Fruit fly (Drosophila melanogaster): ENCODE measurements around the gene CG46426.
A peak's percentile ranks its signal among the peaks of the same experiment; 100 is the strongest.

The CG46426 gene

DNA sequence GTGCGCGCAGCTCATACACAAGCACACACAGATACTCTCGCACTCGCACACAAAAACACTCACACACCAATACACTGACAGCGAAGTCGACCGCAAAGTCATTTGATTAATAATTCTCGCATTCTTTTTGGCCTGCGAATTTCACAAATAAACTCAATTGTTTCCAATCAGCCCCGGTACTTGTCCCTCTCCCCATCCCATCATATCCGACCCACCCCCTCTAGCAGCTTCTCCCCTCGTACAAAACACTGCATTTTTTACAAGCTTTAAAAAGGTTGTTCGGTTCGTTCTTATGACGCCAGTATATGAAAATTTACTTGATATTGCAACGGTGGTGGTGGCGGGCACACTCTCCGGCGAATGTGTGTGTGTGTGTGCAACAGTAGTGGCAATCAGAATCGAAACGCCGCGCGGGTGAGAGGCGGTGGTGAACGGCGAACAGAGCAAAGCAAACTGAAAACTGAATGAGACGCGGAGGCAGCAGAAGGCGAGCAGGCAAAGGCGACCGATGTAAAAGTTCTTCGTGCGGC lies 34.9 kb upstream of the CG46426 start (continued):
- no peak for TF ChIP-seq prd (optimal IDR thresholded peaks at IDR 0.05)
- TF ChIP-seq prd (GFP tag; IDR thresholded peaks at IDR 0.05), result no peak
- TF ChIP-seq tll (GFP tag; optimal IDR thresholded peaks at IDR 0.05), result peak in 1 of 2 experiments; percentile 10
- TF ChIP-seq pum (GFP tag; optimal IDR thresholded peaks at IDR 0.05), result no peak
- TF ChIP-seq Dip3 (GFP tag; optimal IDR thresholded peaks at IDR 0.05), result peak; percentile 19
- TF ChIP-seq her (GFP tag; optimal IDR thresholded peaks at IDR 0.05), result peak; percentile 34
- peak; percentile 41; the same call in 1 of the 2 replicates for TF ChIP-seq CG31224 (GFP tag; IDR thresholded peaks at IDR 0.05)
- TF ChIP-seq gfzf (GFP tag; optimal IDR thresholded peaks at IDR 0.05), result no peak
- TF ChIP-seq CG4424 (GFP tag; optimal IDR thresholded peaks at IDR 0.05), result no peak
- TF ChIP-seq CG7963 (GFP tag; IDR thresholded peaks at IDR 0.05; ENCODE audit: partially characterized antibody), result no peak
- peak; percentile 34 for TF ChIP-seq Hey (tag; optimal IDR thresholded peaks at IDR 0.05)
- no peak for TF ChIP-seq BEAF-32 (GFP tag; optimal IDR thresholded peaks at IDR 0.05)
- TF ChIP-seq ara (GFP tag; IDR thresholded peaks at IDR 0.05), result 0 out of 2 replicates have a peak, but pooled peaks have one; percentile 42
- TF ChIP-seq PHDP (tag; optimal IDR thresholded peaks at IDR 0.05), result no peak
- TF ChIP-seq Awh (GFP tag; IDR thresholded peaks at IDR 0.05), result no peak
- TF ChIP-seq CG13424 (tag; optimal IDR thresholded peaks at IDR 0.05), result no peak
- TF ChIP-seq Dip2 (GFP tag; IDR thresholded peaks at IDR 0.05), result no peak
- no peak for TF ChIP-seq Xrp1 (GFP tag; IDR thresholded peaks at IDR 0.05)
- no peak for TF ChIP-seq sim (GFP tag; IDR thresholded peaks at IDR 0.05)
- no peak for TF ChIP-seq Xbp1 (GFP tag; optimal IDR thresholded peaks at IDR 0.05)
- 0 out of 3 replicates have a peak, but pooled peaks have one; percentile 61 for TF ChIP-seq sr (GFP tag; IDR thresholded peaks at IDR 0.05)
- no peak for TF ChIP-seq CG14667 (GFP tag; IDR thresholded peaks at IDR 0.05)
- TF ChIP-seq CG4730 (GFP tag; IDR thresholded peaks at IDR 0.05), result no peak
- TF ChIP-seq CG4328 (GFP tag; optimal IDR thresholded peaks at IDR 0.05), result no peak
- no peak for TF ChIP-seq Stat92E (GFP tag; optimal IDR thresholded peaks at IDR 0.05)
- no peak for TF ChIP-seq CG7357 (GFP tag; IDR thresholded peaks at IDR 0.05)
- TF ChIP-seq CG17328 (GFP tag; IDR thresholded peaks at IDR 0.05), result peak; percentile 36; the same call in 1 of the 2 replicates
- TF ChIP-seq Trl (optimal IDR thresholded peaks at IDR 0.05), result no peak
- peak; percentile 24 for TF ChIP-seq Trl (GFP tag; optimal IDR thresholded peaks at IDR 0.05)
- no peak for TF ChIP-seq wor (GFP tag; IDR thresholded peaks at IDR 0.05)
- peak; percentile 55 for TF ChIP-seq CG7987 (GFP tag; optimal IDR thresholded peaks at IDR 0.05)
- no peak for TF ChIP-seq sens-2 (GFP tag; IDR thresholded peaks at IDR 0.05)
- TF ChIP-seq NC2α (GFP tag; optimal IDR thresholded peaks at IDR 0.05), result peak; percentile 20
- TF ChIP-seq CG10209 (GFP tag; optimal IDR thresholded peaks at IDR 0.05), result no peak
- peak; percentile 64 for TF ChIP-seq scrt (GFP tag; optimal IDR thresholded peaks at IDR 0.05)
- no peak for TF ChIP-seq pfk (GFP tag; optimal IDR thresholded peaks at IDR 0.05)
- TF ChIP-seq Atf-2 (GFP tag; optimal IDR thresholded peaks at IDR 0.05), result no peak
- TF ChIP-seq CG12071 (GFP tag; optimal IDR thresholded peaks at IDR 0.05), result peak; percentile 52
- TF ChIP-seq abd-A (tag; optimal IDR thresholded peaks at IDR 0.05), result peak; percentile 95
- TF ChIP-seq insv (GFP tag; optimal IDR thresholded peaks at IDR 0.05), result peak in 1 of 2 experiments; percentile 42
- TF ChIP-seq trem (tag; optimal IDR thresholded peaks at IDR 0.05), result no peak
- no peak for TF ChIP-seq CG14710 (tag; optimal IDR thresholded peaks at IDR 0.05)
- TF ChIP-seq CG34224 (GFP tag; IDR thresholded peaks at IDR 0.05; ENCODE audit: partially characterized antibody), result peak; percentile 24; the same call in 1 of the 3 replicates
- TF ChIP-seq CG11398 (GFP tag; optimal IDR thresholded peaks at IDR 0.05), result no peak
- TF ChIP-seq grau (tag; optimal IDR thresholded peaks at IDR 0.05), result no peak
- no peak for TF ChIP-seq fd3F (GFP tag; optimal IDR thresholded peaks at IDR 0.05)
- peak; percentile 23; the same call in 1 of the 2 replicates for TF ChIP-seq inv (GFP tag; IDR thresholded peaks at IDR 0.05; ENCODE audit: partially characterized antibody)
- no peak for TF ChIP-seq Bteb2 (GFP tag; optimal IDR thresholded peaks at IDR 0.05)
- peak; percentile 24; the same call in 1 of the 2 replicates for TF ChIP-seq CG14014 (GFP tag; IDR thresholded peaks at IDR 0.05)
- TF ChIP-seq zfh1 (GFP tag; IDR thresholded peaks at IDR 0.05), result peak; percentile 23; the same call in 1 of the 3 replicates
